Fruit fly (Drosophila melanogaster) S2 (cell line): Measurements from ENCODE around the gene CG45307.

Source experiments
- CG8478 ChIP-seq: fragments of >200 bp; optimal IDR thresholded peaks from 2 replicates; lab custom pipeline; 2018
- CTCF ChIP-seq, 2 experiments: fragments of >200 bp; optimal IDR thresholded peaks; 2 replicates each; lab custom pipeline; 2018

DNA sequence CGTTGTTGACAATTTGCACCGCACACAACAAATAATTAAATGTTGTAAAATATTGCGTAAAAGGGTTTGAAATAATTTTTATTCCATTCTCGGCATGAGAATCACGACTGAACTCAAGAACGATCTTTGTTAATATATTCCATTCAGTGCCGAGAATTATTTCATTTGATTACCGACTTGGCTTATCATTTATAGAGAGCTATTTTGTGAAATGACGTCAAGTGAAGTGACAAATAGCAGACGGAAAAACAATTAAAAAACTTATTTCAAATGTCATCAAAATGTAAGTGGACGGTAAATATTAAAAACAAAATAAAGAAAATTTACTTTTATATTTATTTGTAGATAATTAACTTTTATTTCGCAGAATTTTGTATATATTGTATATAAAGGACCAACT is 37.4 kb downstream of the CG45307 start:
- TF ChIP-seq CG8478 (lab: Kevin White, UChicago): no peak
- no peak for TF ChIP-seq CTCF (optimal IDR thresholded peaks at IDR 0.05; lab: Kevin White, UChicago)
